Worm (Caenorhabditis elegans) whole organism, mixed stage, embryonic: ENCODE results near the gene fbxa-213.

Experiments
- bed-3 ChIP-seq: fragments of 200-800 bp; sonication (Bioruptor generic); optimal IDR thresholded peaks from 3 replicates; lab custom pipeline; 2018; ENCODE audit warnings: mild to moderate bottlenecking, missing genetic modification characterization, moderate library complexity, missing compliant biosample characterization
- blmp-1 ChIP-seq: fragments of 150-350 bp; optimal IDR thresholded peaks from 2 replicates; lab custom pipeline; 2014; ENCODE audit warnings: missing biosample characterization, missing genetic modification characterization
- ceh-39 ChIP-seq: fragments of 150-350 bp; optimal IDR thresholded peaks from 2 replicates; lab custom pipeline; 2014; ENCODE audit warnings: missing biosample characterization, missing genetic modification characterization
- ceh-83 ChIP-seq: fragments of 200-800 bp; sonication (Bioruptor generic); optimal IDR thresholded peaks from 2 replicates; lab custom pipeline; 2018; ENCODE audit warnings: mild to moderate bottlenecking, missing genetic modification characterization, missing compliant biosample characterization
- ces-1 ChIP-seq: fragments of 150-350 bp; optimal IDR thresholded peaks from 2 replicates; lab custom pipeline; 2014; ENCODE audit warnings: missing biosample characterization, missing genetic modification reagents, missing genetic modification characterization
- cnd-1 ChIP-seq: fragments of 200-800 bp; sonication (Bioruptor generic); optimal IDR thresholded peaks from 2 replicates; lab custom pipeline; 2018; ENCODE audit warnings: mild to moderate bottlenecking, missing genetic modification characterization, missing compliant biosample characterization
- elt-1 ChIP-seq: sonication (generic microtip); optimal IDR thresholded peaks from 2 replicates; lab custom pipeline; 2017; ENCODE audit warnings: missing genetic modification characterization, mild to moderate bottlenecking, missing compliant biosample characterization, antibody characterized with exemption, moderate library complexity, borderline replicate concordance; ENCODE audit not compliant: insufficient read depth
- elt-3 ChIP-seq: fragments of 150-350 bp; optimal IDR thresholded peaks from 2 replicates; lab custom pipeline; 2014; ENCODE audit warnings: missing biosample characterization, missing genetic modification characterization
- flh-1 ChIP-seq: fragments of 200-800 bp; sonication (Bioruptor generic); optimal IDR thresholded peaks from 2 replicates; lab custom pipeline; 2018; ENCODE audit warnings: mild to moderate bottlenecking, missing genetic modification characterization, moderate library complexity, missing compliant biosample characterization
- ham-2 ChIP-seq: fragments of 200-800 bp; sonication (Bioruptor generic); optimal IDR thresholded peaks from 2 replicates; lab custom pipeline; 2018; ENCODE audit warnings: mild to moderate bottlenecking, missing genetic modification characterization, missing compliant biosample characterization
- lin-13 ChIP-seq: fragments of 150-350 bp; optimal IDR thresholded peaks from 2 replicates; lab custom pipeline; 2014; ENCODE audit warnings: missing biosample characterization, missing genetic modification characterization
- lin-32 ChIP-seq: fragments of 200-800 bp; sonication (Bioruptor generic); optimal IDR thresholded peaks from 2 replicates; lab custom pipeline; 2018; ENCODE audit warnings: mild to moderate bottlenecking, missing genetic modification characterization, missing compliant biosample characterization
- lsy-2 ChIP-seq: fragments of 150-350 bp; optimal IDR thresholded peaks from 2 replicates; lab custom pipeline; 2014; ENCODE audit warnings: missing biosample characterization, missing genetic modification characterization
- mab-5 ChIP-seq: fragments of 150-350 bp; optimal IDR thresholded peaks from 2 replicates; lab custom pipeline; 2014; ENCODE audit warnings: missing biosample characterization, missing genetic modification characterization
- mep-1 ChIP-seq: fragments of 150-350 bp; optimal IDR thresholded peaks from 2 replicates; lab custom pipeline; 2017; ENCODE audit warnings: missing biosample characterization, missing genetic modification reagents, missing genetic modification characterization, inconsistent platforms
- mls-2 ChIP-seq: sonication (generic microtip); optimal IDR thresholded peaks from 2 replicates; lab custom pipeline; 2016; ENCODE audit warnings: mild to moderate bottlenecking, missing genetic modification characterization, moderate library complexity, missing compliant biosample characterization
- nhr-12 ChIP-seq: fragments of 150-350 bp; optimal IDR thresholded peaks from 2 replicates; lab custom pipeline; 2014; ENCODE audit warnings: missing biosample characterization, missing genetic modification characterization
- nhr-2 ChIP-seq: fragments of 150-350 bp; optimal IDR thresholded peaks from 2 replicates; lab custom pipeline; 2014; ENCODE audit warnings: missing biosample characterization, missing genetic modification characterization
- nhr-237 ChIP-seq: fragments of 150-350 bp; optimal IDR thresholded peaks from 2 replicates; lab custom pipeline; 2014; ENCODE audit warnings: missing biosample characterization, missing genetic modification characterization
- nhr-28 ChIP-seq: fragments of 150-350 bp; optimal IDR thresholded peaks from 2 replicates; lab custom pipeline; 2014; ENCODE audit warnings: missing biosample characterization, missing genetic modification characterization
- nhr-76 ChIP-seq: sonication (generic microtip); optimal IDR thresholded peaks from 2 replicates; lab custom pipeline; 2017; ENCODE audit warnings: missing biosample characterization, missing genetic modification characterization
- pha-4 ChIP-seq: fragments of 150-350 bp; optimal IDR thresholded peaks from 2 replicates; lab custom pipeline; 2018; ENCODE audit warnings: missing biosample characterization, missing genetic modification reagents, missing genetic modification characterization
- sem-2 ChIP-seq: fragments of 200-800 bp; sonication (Bioruptor generic); optimal IDR thresholded peaks from 2 replicates; lab custom pipeline; 2018; ENCODE audit warnings: mild to moderate bottlenecking, missing genetic modification characterization, missing compliant biosample characterization
- sptf-1 ChIP-seq: sonication (generic microtip); optimal IDR thresholded peaks from 2 replicates; lab custom pipeline; 2017; ENCODE audit warnings: mild to moderate bottlenecking, missing genetic modification characterization, moderate library complexity, missing compliant biosample characterization
- unc-120 ChIP-seq: sonication (generic microtip); optimal IDR thresholded peaks from 2 replicates; lab custom pipeline; 2017; ENCODE audit warnings: missing genetic modification characterization, missing compliant biosample characterization; ENCODE audit not compliant: poor library complexity, severe bottlenecking
- unc-39 ChIP-seq: fragments of 150-350 bp; optimal IDR thresholded peaks from 2 replicates; lab custom pipeline; 2014; ENCODE audit warnings: missing biosample characterization, missing genetic modification characterization
- unc-62 ChIP-seq: fragments of 150-350 bp; optimal IDR thresholded peaks from 2 replicates; lab custom pipeline; 2014; ENCODE audit warnings: missing biosample characterization, missing genetic modification reagents, missing genetic modification characterization
- zip-8 ChIP-seq: fragments of 150-350 bp; optimal IDR thresholded peaks from 2 replicates; lab custom pipeline; 2014; ENCODE audit warnings: missing biosample characterization, missing genetic modification characterization
- ztf-11 ChIP-seq: fragments of 150-350 bp; optimal IDR thresholded peaks from 2 replicates; lab custom pipeline; 2014; ENCODE audit warnings: missing biosample characterization, missing genetic modification characterization

The fbxa-213 gene

ce11 chrV:18265514-18265913 is 3.1 kb downstream of the fbxa-213 start:
- TF ChIP-seq nhr-2 (tag; lab: Kevin White, UChicago), result no peak

ce11 chrV:18254483-18254882 is 14.2 kb downstream of the fbxa-213 start, which contains the start of gene R10E8.5:
R10E8.5 (plus strand) TSS chrV:18254783.
- TF ChIP-seq unc-62 (GFP tag; lab: Kevin White, UChicago) (no peak), blmp-1 (tag; lab: Kevin White, UChicago) (no peak), bed-3 (GFP tag; lab: Kevin White, UChicago) (no peak), mls-2 (tag; lab: Kevin White, UChicago) (no peak), elt-1 (tag; lab: Kevin White, UChicago) (no peak), pha-4 (tag; lab: Kevin White, UChicago) (no peak), nhr-12 (tag; lab: Kevin White, UChicago) (no peak), lsy-2 (tag; lab: Kevin White, UChicago) (no peak), nhr-28 (tag; lab: Kevin White, UChicago) (no peak), sem-2 (GFP tag; lab: Kevin White, UChicago) (no peak), nhr-76 (tag; lab: Kevin White, UChicago) (no peak), elt-3 (tag; lab: Kevin White, UChicago) (no peak), flh-1 (GFP tag; lab: Kevin White, UChicago) (no peak), zip-8 (tag; lab: Kevin White, UChicago) (no peak), cnd-1 (tag; lab: Kevin White, UChicago) (no peak), unc-120 (no peak), ces-1 (GFP tag; lab: Kevin White, UChicago) (no peak)

- TF ChIP-seq ceh-39 (no peak), sptf-1 (tag; lab: Kevin White, UChicago) (no peak), sem-2 (GFP tag; lab: Kevin White, UChicago) (no peak), ces-1 (GFP tag; lab: Kevin White, UChicago) (no peak), bed-3 (GFP tag; lab: Kevin White, UChicago) (no peak), ceh-83 (GFP tag; lab: Kevin White, UChicago) (no peak), mab-5 (tag; lab: Kevin White, UChicago) (no peak), zip-8 (tag; lab: Kevin White, UChicago) (no peak), elt-1 (tag; lab: Kevin White, UChicago) (no peak), unc-62 (GFP tag; lab: Kevin White, UChicago) (no peak), unc-120 (no peak), ham-2 (GFP tag; lab: Kevin White, UChicago) (no peak), unc-39 (tag; lab: Kevin White, UChicago) (no peak), lin-13 (tag; lab: Kevin White, UChicago) (no peak), cnd-1 (tag; lab: Kevin White, UChicago) (no peak), lin-32 (GFP tag; lab: Kevin White, UChicago) (no peak), pha-4 (tag; lab: Kevin White, UChicago) (no peak), nhr-237 (no peak), ztf-11 (tag; lab: Kevin White, UChicago) (no peak), nhr-76 (tag; lab: Kevin White, UChicago) (no peak)
- TF ChIP-seq, all 35 proteins: peak for 0
Observed at ce11 chrV:18253494-18253893, 15.2 kb downstream of the fbxa-213 start, which contains the start of gene R10E8.2. R10E8.2 (plus strand) TSS chrV:18253794.

ce11 chrV:18252239-18252638 is 16.4 kb downstream of the fbxa-213 start, which contains the start of gene R10E8.1:
R10E8.1 (minus strand) TSS chrV:18252416.
- TF ChIP-seq nhr-76 (tag; lab: Kevin White, UChicago) (no peak), elt-1 (tag; lab: Kevin White, UChicago) (no peak), bed-3 (GFP tag; lab: Kevin White, UChicago) (no peak), mep-1 (tag; lab: Kevin White, UChicago) (no peak), unc-62 (GFP tag; lab: Kevin White, UChicago) (no peak), pha-4 (tag; lab: Kevin White, UChicago) (no peak), nhr-2 (tag; lab: Kevin White, UChicago) (no peak), ham-2 (GFP tag; lab: Kevin White, UChicago) (no peak), elt-3 (tag; lab: Kevin White, UChicago) (no peak), nhr-12 (tag; lab: Kevin White, UChicago) (no peak), mab-5 (tag; lab: Kevin White, UChicago) (no peak), lsy-2 (tag; lab: Kevin White, UChicago) (no peak), nhr-237 (no peak), sptf-1 (tag; lab: Kevin White, UChicago) (no peak), ces-1 (GFP tag; lab: Kevin White, UChicago) (no peak), mls-2 (tag; lab: Kevin White, UChicago) (no peak), ceh-39 (no peak), unc-120 (no peak)
